Worm (Caenorhabditis elegans) whole organism, L2 larva: ENCODE data around the gene F35E8.1.

Experiments
- F13H6.1 ChIP-seq: sonication (generic microtip); optimal IDR thresholded peaks from 2 replicates; lab custom pipeline; 2016; ENCODE audit warnings: missing genetic modification characterization, missing compliant biosample characterization
- Y55F3AM.14 ChIP-seq: fragments of 200-800 bp; sonication (Bioruptor generic); optimal IDR thresholded peaks from 2 replicates; lab custom pipeline; 2018; ENCODE audit warnings: mild to moderate bottlenecking, missing genetic modification characterization, missing compliant biosample characterization
- ZK546.5 ChIP-seq: sonication (generic microtip); optimal IDR thresholded peaks from 2 replicates; lab custom pipeline; 2017; ENCODE audit warnings: missing biosample characterization, missing genetic modification characterization
- alr-1 ChIP-seq: fragments of 150-350 bp; optimal IDR thresholded peaks from 2 replicates; lab custom pipeline; 2014; ENCODE audit warnings: missing biosample characterization, missing genetic modification characterization
- aly-2 ChIP-seq: fragments of 150-350 bp; optimal IDR thresholded peaks from 2 replicates; lab custom pipeline; 2014; ENCODE audit warnings: missing biosample characterization, missing genetic modification characterization
- ama-1 ChIP-seq: fragments of 150-350 bp; optimal IDR thresholded peaks from 2 replicates; lab custom pipeline; 2018; ENCODE audit warnings: inconsistent platforms
- ceh-16 ChIP-seq: fragments of 150-350 bp; optimal IDR thresholded peaks from 2 replicates; lab custom pipeline; 2014; ENCODE audit warnings: missing biosample characterization, missing genetic modification characterization
- ceh-82 ChIP-seq: fragments of 150-350 bp; optimal IDR thresholded peaks from 2 replicates; lab custom pipeline; 2014; ENCODE audit warnings: missing biosample characterization, missing genetic modification characterization
- crh-2 ChIP-seq: sonication (generic microtip); optimal IDR thresholded peaks from 2 replicates; lab custom pipeline; 2017; ENCODE audit warnings: missing biosample characterization, missing genetic modification characterization
- dmd-4 ChIP-seq: sonication (generic microtip); optimal IDR thresholded peaks from 2 replicates; lab custom pipeline; 2017; ENCODE audit warnings: missing biosample characterization, missing genetic modification characterization
- egl-27 ChIP-seq: sonication (generic microtip); optimal IDR thresholded peaks from 3 replicates; lab custom pipeline; 2017; ENCODE audit warnings: missing biosample characterization, missing genetic modification reagents, missing genetic modification characterization
- elt-3 ChIP-seq: sonication (generic microtip); optimal IDR thresholded peaks from 2 replicates; lab custom pipeline; 2017; ENCODE audit warnings: missing biosample characterization, missing genetic modification characterization
- fos-1 ChIP-seq: fragments of 150-350 bp; optimal IDR thresholded peaks from 2 replicates; lab custom pipeline; 2014; ENCODE audit warnings: missing biosample characterization, missing genetic modification characterization
- gmeb-1 ChIP-seq: fragments of 150-350 bp; optimal IDR thresholded peaks from 2 replicates; lab custom pipeline; 2014; ENCODE audit warnings: missing biosample characterization, missing genetic modification characterization
- lin-11 ChIP-seq: fragments of 150-350 bp; sonication (generic microtip); optimal IDR thresholded peaks from 2 replicates; lab custom pipeline; 2014; ENCODE audit warnings: missing biosample characterization, missing genetic modification characterization, inconsistent platforms, mixed read lengths
- lin-13 ChIP-seq: fragments of 150-350 bp; optimal IDR thresholded peaks from 2 replicates; lab custom pipeline; 2014; ENCODE audit warnings: missing biosample characterization, missing genetic modification reagents, missing genetic modification characterization
- lin-39 ChIP-seq: fragments of 150-350 bp; optimal IDR thresholded peaks from 2 replicates; lab custom pipeline; 2014; ENCODE audit warnings: missing biosample characterization, missing genetic modification reagents, missing genetic modification characterization
- mab-5 ChIP-seq: fragments of 150-350 bp; optimal IDR thresholded peaks from 2 replicates; lab custom pipeline; 2014; ENCODE audit warnings: missing biosample characterization, missing genetic modification characterization
- mbf-1 ChIP-seq: sonication (generic microtip); optimal IDR thresholded peaks from 2 replicates; lab custom pipeline; 2017; ENCODE audit warnings: missing biosample characterization, missing genetic modification characterization
- mdl-1 ChIP-seq, 2 experiments: fragments of 150-350 bp in 1 of 2; sonication (generic microtip) in 1 of 2; optimal IDR thresholded peaks; 2 replicates each; lab custom pipeline; 2017; ENCODE audit warnings: missing biosample characterization in 2 of 2, missing genetic modification characterization in 2 of 2
- nhr-10 ChIP-seq: sonication (generic microtip); optimal IDR thresholded peaks from 2 replicates; lab custom pipeline; 2017; ENCODE audit warnings: missing biosample characterization, missing genetic modification characterization
- nhr-11 ChIP-seq: fragments of 150-350 bp; optimal IDR thresholded peaks from 2 replicates; lab custom pipeline; 2014; ENCODE audit warnings: missing biosample characterization, missing genetic modification characterization
- nhr-129 ChIP-seq: fragments of 150-350 bp; optimal IDR thresholded peaks from 2 replicates; lab custom pipeline; 2014; ENCODE audit warnings: missing biosample characterization, missing genetic modification characterization
- nhr-21 ChIP-seq: fragments of 150-350 bp; optimal IDR thresholded peaks from 2 replicates; lab custom pipeline; 2014; ENCODE audit warnings: missing biosample characterization, missing genetic modification characterization
- nhr-23 ChIP-seq: fragments of 150-350 bp; optimal IDR thresholded peaks from 2 replicates; lab custom pipeline; 2014; ENCODE audit warnings: missing biosample characterization, missing genetic modification reagents, missing genetic modification characterization
- nhr-25 ChIP-seq: fragments of 150-350 bp; sonication (generic microtip); optimal IDR thresholded peaks from 3 replicates; lab custom pipeline; 2014; ENCODE audit warnings: missing biosample characterization, missing genetic modification characterization
- peb-1 ChIP-seq: fragments of 150-350 bp; optimal IDR thresholded peaks from 2 replicates; lab custom pipeline; 2014; ENCODE audit warnings: missing biosample characterization, missing genetic modification characterization
- sem-4 ChIP-seq: fragments of 150-350 bp; optimal IDR thresholded peaks from 2 replicates; lab custom pipeline; 2014; ENCODE audit warnings: missing biosample characterization, missing genetic modification reagents, missing genetic modification characterization
- sma-3 ChIP-seq: sonication (generic microtip); optimal IDR thresholded peaks from 2 replicates; lab custom pipeline; 2016; ENCODE audit warnings: missing genetic modification reagents, missing genetic modification characterization, missing compliant biosample characterization
- sma-9 ChIP-seq, 2 experiments: fragments of 150-350 bp in 1 of 2; sonication (generic microtip) in 1 of 2; optimal IDR thresholded peaks; 2 replicates each; lab custom pipeline; 2014 to 2016; ENCODE audit warnings: missing genetic modification characterization in 2 of 2, mild to moderate bottlenecking in 1 of 2, missing biosample characterization in 1 of 2, missing compliant biosample characterization in 1 of 2, missing genetic modification reagents in 1 of 2, moderate library complexity in 1 of 2
- snpc-4 ChIP-seq: fragments of 150-350 bp; optimal IDR thresholded peaks from 2 replicates; lab custom pipeline; 2014; ENCODE audit warnings: missing biosample characterization, missing genetic modification characterization
- unc-55 ChIP-seq: fragments of 150-350 bp; sonication (generic microtip); optimal IDR thresholded peaks from 3 replicates; lab custom pipeline; 2014; ENCODE audit warnings: missing biosample characterization, missing genetic modification reagents, missing genetic modification characterization
- unc-62 ChIP-seq: fragments of 150-350 bp; optimal IDR thresholded peaks from 2 replicates; lab custom pipeline; 2014; ENCODE audit warnings: missing biosample characterization, missing genetic modification reagents, missing genetic modification characterization
- zag-1 ChIP-seq: fragments of 150-350 bp; optimal IDR thresholded peaks from 2 replicates; lab custom pipeline; 2014; ENCODE audit warnings: missing biosample characterization, missing genetic modification characterization
- ztf-1 ChIP-seq: fragments of 200-800 bp; sonication (Bioruptor generic); conservative IDR thresholded peaks from 2 replicates; pipeline ENCODE4 v1.3.6; 2022; ENCODE audit warnings: missing genetic modification characterization, missing compliant biosample characterization
- ztf-11 ChIP-seq: sonication (generic microtip); optimal IDR thresholded peaks from 2 replicates; lab custom pipeline; 2017; ENCODE audit warnings: missing biosample characterization, missing genetic modification characterization
- ztf-4 ChIP-seq: fragments of 150-350 bp; optimal IDR thresholded peaks from 2 replicates; lab custom pipeline; 2014; ENCODE audit warnings: missing biosample characterization, missing genetic modification characterization

Gene F35E8.1

ce11 chrV:15891279-15891678 is 14.2 kb downstream of the F35E8.1 start:
- TF ChIP-seq ceh-82 (tag; lab: Kevin White, UChicago) (no peak), dmd-4 (no peak), aly-2 (tag; lab: Kevin White, UChicago) (no peak), fos-1 (peak; percentile 84), nhr-25 (tag; lab: Kevin White, UChicago) (no peak), sma-9 (GFP tag; optimal IDR thresholded peaks at IDR 0.05; lab: Kevin White, UChicago) (peak; percentile 10), sma-9 (tag; optimal IDR thresholded peaks at IDR 0.05; lab: Kevin White, UChicago) (no peak), ztf-1 (GFP tag; lab: Robert Waterston, UW) (no peak), snpc-4 (tag; lab: Kevin White, UChicago) (no peak), mdl-1 (tag; optimal IDR thresholded peaks at IDR 0.05; lab: Kevin White, UChicago) (no peak)

DNA sequence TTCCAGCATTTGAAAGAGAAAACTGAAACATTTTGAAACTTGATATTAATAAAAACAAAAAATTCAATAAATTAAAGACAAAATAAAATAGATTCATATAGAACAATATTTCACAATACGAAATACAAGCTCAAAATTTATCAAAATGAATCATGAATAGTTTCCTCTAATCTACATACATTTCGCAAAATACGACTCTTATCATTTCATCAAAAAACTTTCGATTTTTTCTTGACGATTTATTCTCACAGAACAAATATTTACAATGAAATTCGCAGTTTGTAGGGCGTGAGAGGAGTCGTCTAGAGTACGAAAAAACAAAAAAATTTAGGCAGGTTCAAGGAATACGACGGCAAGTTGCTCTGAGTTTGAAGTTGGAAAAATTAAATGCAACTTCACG is 15.3 kb downstream of the F35E8.1 start:
- TF ChIP-seq fos-1 (peak; percentile 88), F13H6.1 (no peak)
- TF ChIP-seq, all 48 proteins: peak for 1

ce11 chrV:15888751-15889150 is 16.7 kb downstream of the F35E8.1 start, which contains the start of gene cgt-1:
cgt-1 (minus strand) TSS chrV:15888851.
- no peak for TF ChIP-seq lin-11 (tag; lab: Kevin White, UChicago)
- no peak for TF ChIP-seq Y55F3AM.14 (GFP tag; lab: Kevin White, UChicago)
- TF ChIP-seq crh-2 (tag; lab: Kevin White, UChicago): no peak
- TF ChIP-seq fos-1: no peak
- TF ChIP-seq aly-2 (tag; lab: Kevin White, UChicago): no peak
- no peak for TF ChIP-seq unc-55 (GFP tag; lab: Kevin White, UChicago)
- TF ChIP-seq snpc-4 (tag; lab: Kevin White, UChicago): no peak
- TF ChIP-seq peb-1 (tag; lab: Kevin White, UChicago): no peak
- TF ChIP-seq elt-3 (tag; lab: Kevin White, UChicago): no peak
- no peak for TF ChIP-seq alr-1 (tag; lab: Kevin White, UChicago)
- no peak for TF ChIP-seq nhr-25 (tag; lab: Kevin White, UChicago)
- TF ChIP-seq ztf-1 (GFP tag; lab: Robert Waterston, UW): no peak
- no peak for TF ChIP-seq nhr-23 (tag; lab: Kevin White, UChicago)
- TF ChIP-seq lin-39 (tag; lab: Kevin White, UChicago): no peak
- TF ChIP-seq mbf-1 (tag; lab: Kevin White, UChicago): no peak

- TF ChIP-seq egl-27 (tag; lab: Kevin White, UChicago) (no peak), nhr-23 (tag; lab: Kevin White, UChicago) (no peak), mbf-1 (tag; lab: Kevin White, UChicago) (no peak), ceh-16 (no peak), sma-9 (GFP tag; optimal IDR thresholded peaks at IDR 0.05; lab: Kevin White, UChicago) (peak; percentile 71), sma-9 (tag; optimal IDR thresholded peaks at IDR 0.05; lab: Kevin White, UChicago) (no peak), nhr-11 (tag; lab: Kevin White, UChicago) (no peak), fos-1 (peak; percentile 93), ztf-1 (GFP tag; lab: Robert Waterston, UW) (no peak), sma-3 (GFP tag; lab: Kevin White, UChicago) (no peak), unc-55 (GFP tag; lab: Kevin White, UChicago) (no peak), aly-2 (tag; lab: Kevin White, UChicago) (no peak), unc-62 (GFP tag; lab: Kevin White, UChicago) (no peak), gmeb-1 (tag; lab: Kevin White, UChicago) (peak; percentile 25), F13H6.1 (no peak), ztf-11 (no peak), sem-4 (tag; lab: Kevin White, UChicago) (no peak), dmd-4 (no peak), alr-1 (tag; lab: Kevin White, UChicago) (no peak), mab-5 (tag; lab: Kevin White, UChicago) (no peak), peb-1 (tag; lab: Kevin White, UChicago) (no peak), nhr-129 (peak; percentile 29), nhr-21 (tag; lab: Kevin White, UChicago) (no peak), nhr-25 (tag; lab: Kevin White, UChicago) (no peak), mdl-1 (tag; optimal IDR thresholded peaks at IDR 0.05; lab: Kevin White, UChicago) (no peak), lin-13 (GFP tag; lab: Kevin White, UChicago) (no peak), ZK546.5 (no peak), Y55F3AM.14 (GFP tag; lab: Kevin White, UChicago) (no peak), zag-1 (tag; lab: Kevin White, UChicago) (no peak), nhr-10 (tag; lab: Kevin White, UChicago) (no peak), snpc-4 (tag; lab: Kevin White, UChicago) (no peak), ama-1 (lab: Kevin White, UChicago) (no peak), ztf-4 (tag; lab: Kevin White, UChicago) (no peak)
These were observed 17.6 kb downstream of the F35E8.1 start for ce11 chrV:15887708-15888295.
